Fruit fly (Drosophila melanogaster) whole organism, embryonic: Measurements from ENCODE around the gene CG45066.

Experiments
- Abd-B ChIP-seq: fragments of 200-800 bp; sonication (Bioruptor generic); optimal IDR thresholded peaks from 2 replicates; lab custom pipeline; 2018; ENCODE audit warnings: missing biosample characterization, mild to moderate bottlenecking, missing genetic modification characterization, moderate library complexity
- Atf-2 ChIP-seq: fragments of 200-800 bp; sonication (Bioruptor generic); optimal IDR thresholded peaks from 2 replicates; lab custom pipeline; 2016; ENCODE audit warnings: missing biosample characterization, missing genetic modification characterization
- Atf6 ChIP-seq: fragments of 200-800 bp; sonication (Bioruptor generic); IDR thresholded peaks from 2 replicates; pipeline ENCODE4 v1.3.6; 2022; ENCODE audit warnings: missing biosample characterization, missing genetic modification characterization
- Awh ChIP-seq: fragments of 200-800 bp; sonication (Bioruptor generic); IDR thresholded peaks from 2 replicates; pipeline ENCODE4, ENCODE4 v1.3.6; 2022; ENCODE audit warnings: missing biosample characterization, missing genetic modification characterization
- CG10274 ChIP-seq: fragments of 200-800 bp; sonication (Bioruptor generic); optimal IDR thresholded peaks from 3 replicates; lab custom pipeline; 2017; ENCODE audit warnings: missing biosample characterization, mild to moderate bottlenecking, missing genetic modification characterization
- CG10543 ChIP-seq: fragments of 200-800 bp; sonication (Bioruptor generic); optimal IDR thresholded peaks from 3 replicates; lab custom pipeline; 2017; ENCODE audit warnings: missing biosample characterization, mild to moderate bottlenecking, missing genetic modification characterization, moderate library complexity
- CG10565 ChIP-seq: fragments of 200-800 bp; sonication (Bioruptor generic); optimal IDR thresholded peaks from 3 replicates; lab custom pipeline; 2016; ENCODE audit warnings: missing biosample characterization, mild to moderate bottlenecking, missing genetic modification characterization
- CG11085 ChIP-seq: fragments of 200-800 bp; sonication (Bioruptor generic); IDR thresholded peaks from 2 replicates; pipeline ENCODE4 v1.3.6; 2022; ENCODE audit warnings: missing biosample characterization, missing genetic modification characterization
- CG11504 ChIP-seq: fragments of 200-800 bp; sonication (Bioruptor generic); optimal IDR thresholded peaks from 3 replicates; lab custom pipeline; 2019; ENCODE audit warnings: missing biosample characterization, mild to moderate bottlenecking, missing genetic modification characterization, moderate library complexity
- CG11695 ChIP-seq: fragments of 200-800 bp; sonication (Bioruptor generic); IDR thresholded peaks from 3 replicates; pipeline ENCODE4 v1.3.6; 2022; ENCODE audit warnings: missing biosample characterization, missing genetic modification characterization
- CG12942 ChIP-seq: fragments of 200-800 bp; sonication (Bioruptor generic); optimal IDR thresholded peaks from 3 replicates; lab custom pipeline; 2016; ENCODE audit warnings: missing biosample characterization, missing genetic modification characterization
- CG13287 ChIP-seq: fragments of 200-800 bp; sonication (Bioruptor generic); IDR thresholded peaks from 2 replicates; pipeline ENCODE4 v1.3.6; 2022; ENCODE audit warnings: missing biosample characterization, missing genetic modification characterization; ENCODE audit not compliant: partially characterized antibody
- CG15011 ChIP-seq: fragments of 200-800 bp; sonication (Bioruptor generic); optimal IDR thresholded peaks from 3 replicates; lab custom pipeline; 2018; ENCODE audit warnings: missing biosample characterization, mild to moderate bottlenecking, missing genetic modification characterization
- CG15479 ChIP-seq: fragments of 200-800 bp; sonication (Bioruptor generic); optimal IDR thresholded peaks from 3 replicates; lab custom pipeline; 2019; ENCODE audit warnings: missing biosample characterization, mild to moderate bottlenecking, missing genetic modification characterization, moderate library complexity
- CG1603 ChIP-seq: fragments of 200-800 bp; sonication (Bioruptor generic); optimal IDR thresholded peaks from 2 replicates; lab custom pipeline; 2019; ENCODE audit warnings: missing biosample characterization, mild to moderate bottlenecking, missing genetic modification characterization, moderate library complexity
- CG1647 ChIP-seq: fragments of 200-800 bp; sonication (Bioruptor generic); optimal IDR thresholded peaks from 3 replicates; lab custom pipeline; 2016; ENCODE audit warnings: missing biosample characterization, missing genetic modification characterization
- CG17186 ChIP-seq: fragments of 200-800 bp; sonication (Bioruptor generic); optimal IDR thresholded peaks from 3 replicates; lab custom pipeline; 2017; ENCODE audit warnings: missing biosample characterization, missing genetic modification reagents, missing genetic modification characterization
- CG18599 ChIP-seq: fragments of 200-800 bp; sonication (Bioruptor generic); optimal IDR thresholded peaks from 3 replicates; lab custom pipeline; 2017; ENCODE audit warnings: missing biosample characterization, missing genetic modification characterization, mild to moderate bottlenecking, moderate library complexity, missing genetic modification reagents
- CG31441 ChIP-seq: fragments of 200-800 bp; sonication (Bioruptor generic); IDR thresholded peaks from 2 replicates; pipeline ENCODE4 v1.3.6; 2022; ENCODE audit warnings: missing biosample characterization, missing genetic modification characterization
- CG4617 ChIP-seq: fragments of 200-800 bp; sonication (Bioruptor generic); optimal IDR thresholded peaks from 3 replicates; lab custom pipeline; 2016; ENCODE audit warnings: missing biosample characterization, missing genetic modification characterization, borderline replicate concordance
- CG6175 ChIP-seq: fragments of 200-800 bp; sonication (Bioruptor generic); IDR thresholded peaks from 3 replicates; pipeline ENCODE4 v1.3.6; 2022; ENCODE audit warnings: missing biosample characterization, missing genetic modification characterization
- CG6791 ChIP-seq: fragments of 200-800 bp; sonication (Bioruptor generic); IDR thresholded peaks from 3 replicates; pipeline ENCODE4 v1.3.6; 2022; ENCODE audit warnings: missing biosample characterization, missing genetic modification characterization; ENCODE audit not compliant: partially characterized antibody
- CG9932 ChIP-seq: fragments of 200-800 bp; sonication (Bioruptor generic); IDR thresholded peaks from 2 replicates; pipeline ENCODE4 v1.3.6; 2022; ENCODE audit warnings: missing biosample characterization, missing genetic modification characterization
- CHES-1-like ChIP-seq: fragments of 200-800 bp; sonication (Bioruptor generic); optimal IDR thresholded peaks from 2 replicates; lab custom pipeline; 2016; ENCODE audit warnings: missing biosample characterization, missing genetic modification characterization
- CoRest ChIP-seq: fragments of 200-800 bp; sonication (Bioruptor generic); optimal IDR thresholded peaks from 3 replicates; lab custom pipeline; 2018; ENCODE audit warnings: missing biosample characterization, mild to moderate bottlenecking, missing genetic modification characterization, moderate library complexity
- Dbx ChIP-seq: fragments of 200-800 bp; sonication (Bioruptor generic); IDR thresholded peaks from 3 replicates; pipeline ENCODE4 v1.3.6; 2022; ENCODE audit warnings: missing biosample characterization, missing genetic modification characterization
- Doc3 ChIP-seq: fragments of 200-800 bp; sonication (Bioruptor generic); IDR thresholded peaks from 3 replicates; pipeline ENCODE4 v1.3.6; 2022; ENCODE audit warnings: missing biosample characterization, missing genetic modification characterization; ENCODE audit not compliant: partially characterized antibody
- Dref ChIP-seq: fragments of 200-800 bp; sonication (Bioruptor generic); IDR thresholded peaks from 2 replicates; pipeline ENCODE4 v1.3.6; 2022; ENCODE audit warnings: missing biosample characterization, missing genetic modification characterization
- HLH4C ChIP-seq: fragments of 200-800 bp; sonication (Bioruptor generic); IDR thresholded peaks from 3 replicates; pipeline ENCODE4 v1.3.6; 2022; ENCODE audit warnings: missing biosample characterization, missing genetic modification characterization; ENCODE audit not compliant: partially characterized antibody
- Hr78 ChIP-seq, 2 experiments: fragments of 200-800 bp in 1 of 2; fragments of >200 bp in 1 of 2; sonication (Bioruptor generic) in 1 of 2; optimal IDR thresholded peaks; 2 replicates each; lab custom pipeline; 2017 to 2019; ENCODE audit warnings: missing biosample characterization in 2 of 2, missing genetic modification characterization in 2 of 2, mild to moderate bottlenecking in 1 of 2, moderate library complexity in 1 of 2
- Oli ChIP-seq: fragments of 200-800 bp; sonication (Bioruptor generic); optimal IDR thresholded peaks from 2 replicates; lab custom pipeline; 2018; ENCODE audit warnings: missing biosample characterization, mild to moderate bottlenecking, missing genetic modification characterization, moderate library complexity
- Ravus ChIP-seq: fragments of 200-800 bp; sonication (Bioruptor generic); IDR thresholded peaks from 2 replicates; pipeline ENCODE4 v1.3.6; 2022; ENCODE audit warnings: missing biosample characterization, missing genetic modification characterization
- Sox102F ChIP-seq: fragments of 200-800 bp; sonication (Bioruptor generic); optimal IDR thresholded peaks from 2 replicates; lab custom pipeline; 2018; ENCODE audit warnings: missing biosample characterization, mild to moderate bottlenecking, missing genetic modification characterization, moderate library complexity
- Sry-β ChIP-seq: fragments of 200-800 bp; sonication (Bioruptor generic); optimal IDR thresholded peaks from 2 replicates; lab custom pipeline; 2018; ENCODE audit warnings: missing biosample characterization, mild to moderate bottlenecking, missing genetic modification characterization, moderate library complexity
- abd-A ChIP-seq: fragments of 200-800 bp; sonication (Bioruptor generic); optimal IDR thresholded peaks from 3 replicates; lab custom pipeline; 2019; ENCODE audit warnings: missing biosample characterization, mild to moderate bottlenecking, missing genetic modification characterization, moderate library complexity
- ato ChIP-seq: fragments of 200-800 bp; sonication (Bioruptor generic); IDR thresholded peaks from 2 replicates; pipeline ENCODE4 v1.3.6; 2022; ENCODE audit warnings: missing biosample characterization, missing genetic modification characterization; ENCODE audit not compliant: partially characterized antibody
- bowl ChIP-seq: fragments of 200-800 bp; sonication (Bioruptor generic); IDR thresholded peaks from 2 replicates; pipeline ENCODE4 v1.3.6; 2022; ENCODE audit warnings: missing biosample characterization, missing genetic modification characterization
- btn ChIP-seq: fragments of 200-800 bp; sonication (Bioruptor generic); optimal IDR thresholded peaks from 2 replicates; lab custom pipeline; 2016; ENCODE audit warnings: missing biosample characterization, missing genetic modification characterization
- chinmo ChIP-seq: fragments of 200-800 bp; sonication (Bioruptor generic); IDR thresholded peaks from 4 replicates; pipeline ENCODE4 v1.3.6; 2022; ENCODE audit warnings: missing biosample characterization, missing genetic modification characterization; ENCODE audit not compliant: partially characterized antibody
- croc ChIP-seq: fragments of 200-800 bp; sonication (Bioruptor generic); conservative IDR thresholded peaks from 3 replicates; pipeline ENCODE4 v1.3.6; 2022; ENCODE audit warnings: missing biosample characterization, missing genetic modification characterization
- dm ChIP-seq: fragments of 200-800 bp; sonication (Bioruptor generic); optimal IDR thresholded peaks from 3 replicates; lab custom pipeline; 2016; ENCODE audit warnings: missing biosample characterization, missing genetic modification characterization
- dysf ChIP-seq: fragments of 200-800 bp; sonication (Bioruptor generic); IDR thresholded peaks from 3 replicates; pipeline ENCODE4 v1.3.6; 2022; ENCODE audit warnings: missing biosample characterization, missing genetic modification characterization
- esg ChIP-seq: fragments of 200-800 bp; sonication (Bioruptor generic); conservative IDR thresholded peaks from 2 replicates; pipeline ENCODE4 v1.3.6; 2022; ENCODE audit warnings: missing biosample characterization, missing genetic modification characterization
- mam ChIP-seq: fragments of 200-800 bp; sonication (Bioruptor generic); optimal IDR thresholded peaks from 3 replicates; lab custom pipeline; 2016; ENCODE audit warnings: missing biosample characterization, missing genetic modification characterization
- pfk ChIP-seq: fragments of 200-800 bp; sonication (Bioruptor generic); optimal IDR thresholded peaks from 2 replicates; lab custom pipeline; 2018; ENCODE audit warnings: missing biosample characterization, mild to moderate bottlenecking, missing genetic modification characterization, moderate library complexity
- repo ChIP-seq: fragments of 200-800 bp; sonication (Bioruptor generic); optimal IDR thresholded peaks from 2 replicates; lab custom pipeline; 2016; ENCODE audit warnings: missing biosample characterization, missing genetic modification characterization
- unpg ChIP-seq: fragments of 200-800 bp; sonication (Bioruptor generic); optimal IDR thresholded peaks from 3 replicates; lab custom pipeline; 2018; ENCODE audit warnings: missing biosample characterization, mild to moderate bottlenecking, missing genetic modification characterization, moderate library complexity
- zfh2 ChIP-seq: fragments of 200-800 bp; sonication (Bioruptor generic); optimal IDR thresholded peaks from 2 replicates; lab custom pipeline; 2016; ENCODE audit warnings: missing biosample characterization, missing genetic modification characterization

Gene CG45066

DNA sequence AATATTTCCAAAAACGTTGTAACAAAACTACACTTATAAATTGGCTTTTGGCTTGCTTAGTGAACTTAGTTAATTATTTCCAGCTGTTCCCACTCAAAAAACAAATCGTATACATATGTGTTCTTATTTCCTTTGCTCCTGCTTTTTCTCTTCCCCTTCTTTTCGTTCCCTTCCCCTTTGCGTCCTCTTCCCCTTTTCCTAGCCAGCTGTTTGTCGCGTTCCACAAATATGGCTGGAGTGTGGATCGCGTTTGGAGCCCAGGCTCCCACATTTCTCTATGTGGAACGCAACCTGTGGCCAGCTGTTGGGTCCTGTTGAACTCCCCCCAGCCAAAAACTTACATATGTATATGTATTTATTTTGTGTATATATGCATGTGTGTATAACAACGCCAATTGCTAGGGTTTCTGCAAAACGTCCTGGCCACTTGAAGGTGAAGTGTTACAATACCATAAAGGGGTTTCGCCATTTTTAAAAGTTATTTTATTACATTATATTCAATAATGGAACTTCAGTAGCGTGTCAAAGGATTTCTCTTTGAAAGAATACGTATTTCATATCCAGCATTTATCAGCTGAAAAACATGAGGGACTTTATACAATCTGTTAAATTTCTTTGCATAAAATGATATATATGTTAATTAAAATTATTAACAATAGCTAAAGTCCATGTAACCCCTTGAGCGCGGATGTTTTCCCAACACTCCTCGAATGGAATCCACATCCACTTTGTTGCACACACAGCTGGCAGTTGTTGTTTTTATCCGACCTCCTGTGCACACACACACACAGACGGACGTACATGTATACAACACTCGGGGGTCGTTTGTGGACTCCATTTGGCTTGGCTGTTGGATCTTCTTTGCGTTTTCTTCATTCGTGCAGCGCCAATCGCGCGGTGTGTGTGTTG lies 39.1 kb downstream of the CG45066 start (continued):
- peak; percentile 26 for TF ChIP-seq CoRest (tag; lab: Kevin White, UChicago)
- no peak for TF ChIP-seq zfh2
- no peak for TF ChIP-seq dysf (GFP tag; lab: Robert Waterston, UW)
- TF ChIP-seq CG13287 (GFP tag; lab: Robert Waterston, UW), result no peak
- TF ChIP-seq CG11695 (GFP tag; lab: Robert Waterston, UW), result no peak
- TF ChIP-seq Abd-B (GFP tag; lab: Kevin White, UChicago), result no peak
- no peak for TF ChIP-seq Sox102F (GFP tag; lab: Kevin White, UChicago)
- TF ChIP-seq bowl (GFP tag; lab: Robert Waterston, UW), result no peak
- TF ChIP-seq CG4617 (GFP tag; lab: Kevin White, UChicago), result no peak
- no peak for TF ChIP-seq ato (GFP tag; lab: Robert Waterston, UW)
- no peak for TF ChIP-seq Dref (GFP tag; lab: Robert Waterston, UW)
- no peak for TF ChIP-seq CG10274 (GFP tag; lab: Kevin White, UChicago)
- TF ChIP-seq croc (GFP tag; lab: Robert Waterston, UW), result no peak
- TF ChIP-seq CG6175 (GFP tag; lab: Robert Waterston, UW), result no peak
- no peak for TF ChIP-seq pfk (GFP tag; lab: Kevin White, UChicago)
- TF ChIP-seq Doc3 (GFP tag; lab: Robert Waterston, UW), result no peak
- no peak for TF ChIP-seq CG10565 (GFP tag; lab: Kevin White, UChicago)
- no peak for TF ChIP-seq CG31441 (GFP tag; lab: Robert Waterston, UW)
- TF ChIP-seq dm (GFP tag; lab: Kevin White, UChicago), result no peak
- no peak for TF ChIP-seq Oli (tag; lab: Kevin White, UChicago)
- no peak for TF ChIP-seq unpg (GFP tag; lab: Kevin White, UChicago)
- no peak for TF ChIP-seq CHES-1-like (GFP tag; lab: Kevin White, UChicago)
- TF ChIP-seq Sry-β (GFP tag; lab: Kevin White, UChicago), result no peak
- TF ChIP-seq CG11085 (GFP tag; lab: Robert Waterston, UW), result no peak
- no peak for TF ChIP-seq repo (GFP tag; lab: Kevin White, UChicago)
- no peak for TF ChIP-seq Ravus (GFP tag; lab: Robert Waterston, UW)
- TF ChIP-seq abd-A (tag; lab: Kevin White, UChicago), result no peak
- 0 out of 4 replicates have a peak, but pooled peaks have one; percentile 46 for TF ChIP-seq chinmo
- TF ChIP-seq HLH4C, result no peak
- no peak for TF ChIP-seq CG1603 (tag; lab: Kevin White, UChicago)
- TF ChIP-seq CG17186 (GFP tag; lab: Kevin White, UChicago), result no peak
- no peak for TF ChIP-seq CG1647 (GFP tag; lab: Kevin White, UChicago)
- TF ChIP-seq mam (GFP tag; lab: Kevin White, UChicago), result no peak
- no peak for TF ChIP-seq Awh (GFP tag; lab: Robert Waterston, UW)
- TF ChIP-seq CG10543 (GFP tag; lab: Kevin White, UChicago), result peak; percentile 15
- no peak for TF ChIP-seq CG6791 (GFP tag; lab: Robert Waterston, UW)
- no peak for TF ChIP-seq btn (GFP tag; lab: Kevin White, UChicago)
- TF ChIP-seq CG12942, result no peak
- TF ChIP-seq CG15011 (GFP tag; lab: Kevin White, UChicago), result no peak
- TF ChIP-seq Hr78 (GFP tag; optimal IDR thresholded peaks at IDR 0.05; lab: Kevin White, UChicago), result no peak
- TF ChIP-seq CG9932 (GFP tag; lab: Robert Waterston, UW), result no peak
- TF ChIP-seq CG11504, result peak; percentile 14
- no peak for TF ChIP-seq Atf6 (GFP tag; lab: Robert Waterston, UW)
- TF ChIP-seq CG15479, result peak; percentile 29
- peak; percentile 66 for TF ChIP-seq CG18599
- no peak for TF ChIP-seq Atf-2 (GFP tag; lab: Kevin White, UChicago)
- no peak for TF ChIP-seq Dbx
- no peak for TF ChIP-seq esg
